Fruit fly (Drosophila melanogaster): ENCODE measurements around the gene TTLL4B.

DNA sequence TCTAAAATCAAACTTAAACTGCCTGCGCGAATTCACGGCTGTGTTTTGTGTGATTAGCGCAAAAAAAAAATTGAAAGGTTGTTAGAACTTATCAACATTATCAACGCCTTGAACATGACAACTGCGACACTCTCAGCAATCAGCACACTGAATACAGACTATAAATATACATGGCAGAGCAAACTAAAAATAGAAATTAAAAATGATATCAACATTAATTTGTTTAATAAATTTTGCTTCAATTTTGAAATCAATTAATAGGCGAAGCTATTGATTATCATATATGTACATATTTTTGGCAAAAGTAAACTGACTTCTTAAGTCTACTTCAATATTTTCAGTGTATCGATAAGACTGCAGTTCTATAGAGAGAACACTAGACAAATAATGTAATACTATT is 17.6 kb downstream of the TTLL4B start:
- TF ChIP-seq CTCF (optimal IDR thresholded peaks at IDR 0.05) (no peak), CG8478 (optimal IDR thresholded peaks at IDR 0.05) (no peak)

All from S2 (cell line).